Fruit fly (Drosophila melanogaster) whole organism, embryonic: ENCODE results near the gene Ypel.

Source experiments
- CG1024 ChIP-seq: fragments of 200-800 bp; sonication (Bioruptor generic); IDR thresholded peaks from 2 replicates; pipeline ENCODE4 v1.3.6; 2022; ENCODE audit warnings: missing biosample characterization, missing genetic modification characterization
- CG10267 ChIP-seq: fragments of 200-800 bp; sonication (Bioruptor generic); optimal IDR thresholded peaks from 2 replicates; lab custom pipeline; 2018; ENCODE audit warnings: missing biosample characterization, mild to moderate bottlenecking, missing genetic modification characterization, moderate library complexity
- CG10274 ChIP-seq: fragments of 200-800 bp; sonication (Bioruptor generic); optimal IDR thresholded peaks from 3 replicates; lab custom pipeline; 2017; ENCODE audit warnings: missing biosample characterization, mild to moderate bottlenecking, missing genetic modification characterization
- CG10321 ChIP-seq: fragments of 200-800 bp; sonication (Bioruptor generic); IDR thresholded peaks from 2 replicates; pipeline ENCODE4 v1.3.6; 2022; ENCODE audit warnings: missing biosample characterization, missing genetic modification characterization
- CG10431 ChIP-seq: fragments of 200-800 bp; sonication (Bioruptor generic); optimal IDR thresholded peaks from 3 replicates; lab custom pipeline; 2018; ENCODE audit warnings: missing biosample characterization, mild to moderate bottlenecking, missing genetic modification characterization
- CG10979 ChIP-seq: fragments of 200-800 bp; sonication (Bioruptor generic); optimal IDR thresholded peaks from 2 replicates; lab custom pipeline; 2018; ENCODE audit warnings: missing biosample characterization, mild to moderate bottlenecking, missing genetic modification characterization, moderate library complexity
- CG12942 ChIP-seq: fragments of 200-800 bp; sonication (Bioruptor generic); optimal IDR thresholded peaks from 3 replicates; lab custom pipeline; 2016; ENCODE audit warnings: missing biosample characterization, missing genetic modification characterization
- CG15073 ChIP-seq: fragments of 200-800 bp; sonication (Bioruptor generic); optimal IDR thresholded peaks from 2 replicates; lab custom pipeline; 2016; ENCODE audit warnings: missing biosample characterization, missing genetic modification characterization
- CG17359 ChIP-seq: fragments of 200-800 bp; sonication (Bioruptor generic); optimal IDR thresholded peaks from 3 replicates; lab custom pipeline; 2018; ENCODE audit warnings: missing biosample characterization, mild to moderate bottlenecking, missing genetic modification characterization, moderate library complexity
- CG18619 ChIP-seq: fragments of 200-800 bp; sonication (Bioruptor generic); optimal IDR thresholded peaks from 3 replicates; lab custom pipeline; 2017; ENCODE audit warnings: missing biosample characterization, mild to moderate bottlenecking, missing genetic modification characterization
- CG2875 ChIP-seq: fragments of 200-800 bp; sonication (Bioruptor generic); optimal IDR thresholded peaks from 2 replicates; lab custom pipeline; 2017; ENCODE audit warnings: missing biosample characterization, mild to moderate bottlenecking, missing genetic modification characterization, missing genetic modification reagents
- CG3163 ChIP-seq: fragments of 200-800 bp; sonication (Bioruptor generic); optimal IDR thresholded peaks from 3 replicates; lab custom pipeline; 2016; ENCODE audit warnings: missing biosample characterization, missing genetic modification characterization
- CG33557 ChIP-seq: fragments of 200-800 bp; sonication (Bioruptor generic); optimal IDR thresholded peaks from 2 replicates; lab custom pipeline; 2019; ENCODE audit warnings: missing biosample characterization, mild to moderate bottlenecking, missing genetic modification characterization, moderate library complexity
- CG3847 ChIP-seq: fragments of 200-800 bp; sonication (Bioruptor generic); IDR thresholded peaks from 2 replicates; pipeline ENCODE4 v1.3.6; 2022; ENCODE audit warnings: missing biosample characterization, missing genetic modification characterization
- CG4404 ChIP-seq: fragments of 200-800 bp; sonication (Bioruptor generic); IDR thresholded peaks from 2 replicates; pipeline ENCODE4 v1.3.6; 2022; ENCODE audit warnings: missing biosample characterization, missing genetic modification characterization
- CG5180 ChIP-seq: fragments of 200-800 bp; sonication (Bioruptor generic); optimal IDR thresholded peaks from 3 replicates; lab custom pipeline; 2017; ENCODE audit warnings: missing biosample characterization, missing genetic modification characterization, mild to moderate bottlenecking, moderate library complexity, missing genetic modification reagents
- CG7357 ChIP-seq: fragments of 200-800 bp; sonication (Bioruptor generic); IDR thresholded peaks from 3 replicates; pipeline ENCODE4 v1.3.6; 2022; ENCODE audit warnings: missing biosample characterization, missing genetic modification characterization
- CG7372 ChIP-seq: fragments of 200-800 bp; sonication (Bioruptor generic); IDR thresholded peaks from 2 replicates; pipeline ENCODE4 v1.3.6; 2022; ENCODE audit warnings: missing biosample characterization, missing genetic modification characterization
- CG7839 ChIP-seq: fragments of 200-800 bp; sonication (Bioruptor generic); optimal IDR thresholded peaks from 3 replicates; lab custom pipeline; 2018; ENCODE audit warnings: missing biosample characterization, mild to moderate bottlenecking, missing genetic modification characterization, moderate library complexity
- CG8388 ChIP-seq: fragments of 200-800 bp; sonication (Bioruptor generic); optimal IDR thresholded peaks from 2 replicates; lab custom pipeline; 2019; ENCODE audit warnings: missing biosample characterization, mild to moderate bottlenecking, missing genetic modification characterization, moderate library complexity
- D19B ChIP-seq: fragments of 200-800 bp; sonication (Bioruptor generic); optimal IDR thresholded peaks from 2 replicates; lab custom pipeline; 2017; ENCODE audit warnings: missing biosample characterization, mild to moderate bottlenecking, missing genetic modification characterization
- Dad ChIP-seq: fragments of 200-800 bp; sonication (Bioruptor generic); optimal IDR thresholded peaks from 3 replicates; lab custom pipeline; 2016; ENCODE audit warnings: missing biosample characterization, missing genetic modification characterization
- Ets97D ChIP-seq: fragments of 200-800 bp; sonication (Bioruptor generic); optimal IDR thresholded peaks from 3 replicates; lab custom pipeline; 2016; ENCODE audit warnings: missing biosample characterization, missing genetic modification characterization
- Hr78 ChIP-seq, 2 experiments: fragments of 200-800 bp in 1 of 2; fragments of >200 bp in 1 of 2; sonication (Bioruptor generic) in 1 of 2; optimal IDR thresholded peaks; 2 replicates each; lab custom pipeline; 2017 to 2019; ENCODE audit warnings: missing biosample characterization in 2 of 2, missing genetic modification characterization in 2 of 2, mild to moderate bottlenecking in 1 of 2, moderate library complexity in 1 of 2
- NC2α ChIP-seq: fragments of 200-800 bp; sonication (Bioruptor generic); optimal IDR thresholded peaks from 2 replicates; lab custom pipeline; 2016; ENCODE audit warnings: missing biosample characterization, missing genetic modification characterization
- NfI ChIP-seq: fragments of 200-800 bp; sonication (Bioruptor generic); optimal IDR thresholded peaks from 3 replicates; lab custom pipeline; 2018; ENCODE audit warnings: missing biosample characterization, mild to moderate bottlenecking, missing genetic modification characterization, moderate library complexity
- Pdp1 ChIP-seq, 2 experiments: fragments of 200-800 bp; sonication (Bioruptor generic); optimal IDR thresholded peaks; 3 replicates each; lab custom pipeline; 2016; ENCODE audit warnings: missing biosample characterization in 2 of 2, missing genetic modification characterization in 2 of 2, mild to moderate bottlenecking in 1 of 2, moderate library complexity in 1 of 2
- Sox102F ChIP-seq: fragments of 200-800 bp; sonication (Bioruptor generic); optimal IDR thresholded peaks from 2 replicates; lab custom pipeline; 2018; ENCODE audit warnings: missing biosample characterization, mild to moderate bottlenecking, missing genetic modification characterization, moderate library complexity
- Xrp1 ChIP-seq: fragments of 200-800 bp; sonication (Bioruptor generic); IDR thresholded peaks from 2 replicates; pipeline ENCODE4 v1.3.6; 2022; ENCODE audit warnings: missing biosample characterization, missing genetic modification characterization
- ab ChIP-seq: fragments of 200-800 bp; sonication (Bioruptor generic); optimal IDR thresholded peaks from 2 replicates; lab custom pipeline; 2016; ENCODE audit warnings: missing biosample characterization, missing genetic modification characterization
- abd-A ChIP-seq: fragments of 200-800 bp; sonication (Bioruptor generic); optimal IDR thresholded peaks from 3 replicates; lab custom pipeline; 2019; ENCODE audit warnings: missing biosample characterization, mild to moderate bottlenecking, missing genetic modification characterization, moderate library complexity
- ap ChIP-seq: fragments of 200-800 bp; sonication (Bioruptor generic); IDR thresholded peaks from 2 replicates; pipeline ENCODE4 v1.3.6; 2022; ENCODE audit warnings: missing biosample characterization, missing genetic modification characterization
- ase ChIP-seq: fragments of 200-800 bp; sonication (Bioruptor generic); IDR thresholded peaks from 3 replicates; pipeline ENCODE4 v1.3.6; 2022; ENCODE audit warnings: missing biosample characterization, missing genetic modification characterization
- caup ChIP-seq: fragments of 200-800 bp; sonication (Bioruptor generic); optimal IDR thresholded peaks from 3 replicates; lab custom pipeline; 2017; ENCODE audit warnings: missing biosample characterization, mild to moderate bottlenecking, missing genetic modification characterization, moderate library complexity; ENCODE audit not compliant: severe bottlenecking
- chif ChIP-seq, 2 experiments: fragments of 200-800 bp; sonication (Bioruptor generic); optimal IDR thresholded peaks; 3 replicates each; lab custom pipeline; 2016; ENCODE audit warnings: missing biosample characterization in 2 of 2, missing genetic modification characterization in 2 of 2
- chn ChIP-seq: fragments of 200-800 bp; sonication (Bioruptor generic); optimal IDR thresholded peaks from 2 replicates; lab custom pipeline; 2016; ENCODE audit warnings: missing biosample characterization, missing genetic modification characterization
- corto ChIP-seq: fragments of 200-800 bp; sonication (Bioruptor generic); optimal IDR thresholded peaks from 2 replicates; lab custom pipeline; 2016; ENCODE audit warnings: missing biosample characterization, mild to moderate bottlenecking, missing genetic modification characterization, moderate library complexity
- dati ChIP-seq: fragments of 200-800 bp; sonication (Bioruptor generic); IDR thresholded peaks from 2 replicates; pipeline ENCODE4 v1.3.6; 2022; ENCODE audit warnings: missing biosample characterization, missing genetic modification characterization
- emc ChIP-seq: fragments of 200-800 bp; sonication (Bioruptor generic); optimal IDR thresholded peaks from 2 replicates; lab custom pipeline; 2016; ENCODE audit warnings: missing biosample characterization, missing genetic modification characterization
- gem ChIP-seq: fragments of 200-800 bp; sonication (Bioruptor generic); optimal IDR thresholded peaks from 2 replicates; lab custom pipeline; 2019; ENCODE audit warnings: missing biosample characterization, mild to moderate bottlenecking, missing genetic modification characterization, moderate library complexity
- gsb ChIP-seq: fragments of 200-800 bp; sonication (Bioruptor generic); IDR thresholded peaks from 2 replicates; pipeline ENCODE4 v1.3.6; 2022; ENCODE audit warnings: missing biosample characterization, missing genetic modification characterization
- jumu ChIP-seq: fragments of 200-800 bp; sonication (Bioruptor generic); optimal IDR thresholded peaks from 3 replicates; lab custom pipeline; 2016; ENCODE audit warnings: missing biosample characterization, missing genetic modification characterization
- lbe ChIP-seq: fragments of 200-800 bp; sonication (Bioruptor generic); optimal IDR thresholded peaks from 2 replicates; lab custom pipeline; 2016; ENCODE audit warnings: missing biosample characterization, mild to moderate bottlenecking, missing genetic modification characterization
- nau ChIP-seq: fragments of 200-800 bp; sonication (Bioruptor generic); optimal IDR thresholded peaks from 3 replicates; lab custom pipeline; 2017; ENCODE audit warnings: missing biosample characterization, mild to moderate bottlenecking, missing genetic modification characterization, missing genetic modification reagents
- rib ChIP-seq: fragments of 200-800 bp; sonication (Bioruptor generic); IDR thresholded peaks from 2 replicates; pipeline ENCODE4 v1.3.6; 2022; ENCODE audit warnings: missing biosample characterization, missing genetic modification characterization
- tap ChIP-seq: fragments of 200-800 bp; optimal IDR thresholded peaks from 3 replicates; lab custom pipeline; 2019; ENCODE audit warnings: missing biosample characterization, mild to moderate bottlenecking, missing genetic modification characterization, moderate library complexity
- tio ChIP-seq: fragments of 200-800 bp; sonication (Bioruptor generic); optimal IDR thresholded peaks from 2 replicates; lab custom pipeline; 2017; ENCODE audit warnings: missing biosample characterization, missing genetic modification characterization, inconsistent platforms
- toy ChIP-seq: fragments of 200-800 bp; sonication (Bioruptor generic); IDR thresholded peaks from 2 replicates; pipeline ENCODE4 v1.3.6; 2022; ENCODE audit warnings: missing biosample characterization, missing genetic modification characterization
- zf30C ChIP-seq: fragments of 200-800 bp; sonication (Bioruptor generic); optimal IDR thresholded peaks from 3 replicates; lab custom pipeline; 2018; ENCODE audit warnings: missing biosample characterization, mild to moderate bottlenecking, missing genetic modification characterization

Ypel gene

DNA sequence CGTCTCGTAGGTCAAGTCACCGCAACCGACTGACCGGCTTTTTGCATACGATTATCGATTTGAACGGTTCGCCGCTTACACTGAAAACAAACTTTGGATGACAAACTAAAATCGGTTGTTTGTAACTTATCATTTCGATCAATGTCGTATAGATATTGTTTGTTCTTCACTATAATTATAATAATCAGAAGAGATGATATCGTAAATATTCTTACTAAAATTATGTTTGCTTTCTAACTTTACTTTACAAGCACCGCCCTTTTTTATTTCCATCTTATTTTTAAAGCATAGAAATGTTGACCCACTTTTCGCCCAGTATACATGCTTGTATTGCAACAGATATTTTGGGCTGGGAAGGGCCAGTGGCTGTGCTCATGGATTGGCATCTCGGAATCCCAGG is 20.9 kb upstream of the Ypel start, which contains the start of gene CG2961 (continued):
- TF ChIP-seq ase (0 out of 3 replicates have a peak, but pooled peaks have one; percentile 8), dati (GFP tag; lab: Robert Waterston, UW) (no peak), tap (tag; lab: Kevin White, UChicago) (peak; percentile 50), gem (peak; percentile 59), CG2875 (no peak), NfI (GFP tag; lab: Kevin White, UChicago) (peak; percentile 2), CG17359 (tag; lab: Kevin White, UChicago) (peak; percentile 45), CG15073 (GFP tag; lab: Kevin White, UChicago) (no peak), CG33557 (no peak), CG7839 (tag; lab: Kevin White, UChicago) (peak; percentile 22), Xrp1 (peak; percentile 34; the same call in 1 of the 2 replicates), CG10979 (tag; lab: Kevin White, UChicago) (peak; percentile 25), Pdp1 (GFP tag; optimal IDR thresholded peaks at IDR 0.05; lab: Kevin White, UChicago) (no peak), ap (GFP tag; lab: Robert Waterston, UW) (peak; percentile 38; the same call in 1 of the 2 replicates), CG8388 (GFP tag; lab: Kevin White, UChicago) (peak; percentile 1), nau (GFP tag; lab: Kevin White, UChicago) (peak; percentile 8), Dad (GFP tag; lab: Kevin White, UChicago) (no peak)
- TF ChIP-seq, all 482 proteins: peak for 72

- TF ChIP-seq jumu (GFP tag; lab: Kevin White, UChicago): peak; percentile 28
- peak; percentile 60 for TF ChIP-seq CG5180 (GFP tag; lab: Kevin White, UChicago)
- peak; percentile 78 for TF ChIP-seq CG18619 (GFP tag; lab: Kevin White, UChicago)
- 0 out of 3 replicates have a peak, but pooled peaks have one; percentile 40 for TF ChIP-seq CG7357 (GFP tag; lab: Robert Waterston, UW)
- peak; percentile 17 for TF ChIP-seq CG10274 (GFP tag; lab: Kevin White, UChicago)
- no peak for TF ChIP-seq lbe (GFP tag; lab: Kevin White, UChicago)
- TF ChIP-seq Hr78 (GFP tag; optimal IDR thresholded peaks at IDR 0.05; lab: Kevin White, UChicago): no peak
- peak; percentile 30; the same call in 1 of the 2 replicates for TF ChIP-seq CG7372
- TF ChIP-seq D19B: no peak
- TF ChIP-seq CG12942 (GFP tag; lab: Kevin White, UChicago): peak; percentile 49
- TF ChIP-seq tio: peak; percentile 74
- 0 out of 2 replicates have a peak, but pooled peaks have one; percentile 23 for TF ChIP-seq gsb (GFP tag; lab: Robert Waterston, UW)
- peak; percentile 39 for TF ChIP-seq abd-A (tag; lab: Kevin White, UChicago)
- TF ChIP-seq emc (GFP tag; lab: Kevin White, UChicago): no peak
- no peak for TF ChIP-seq toy (GFP tag; lab: Robert Waterston, UW)
- TF ChIP-seq CG3163 (GFP tag; lab: Kevin White, UChicago): no peak
- TF ChIP-seq CG10431 (GFP tag; lab: Kevin White, UChicago): no peak
- TF ChIP-seq Sox102F (GFP tag; lab: Kevin White, UChicago): peak; percentile 92
- peak; percentile 82 for TF ChIP-seq NfI (GFP tag; lab: Kevin White, UChicago)
- no peak for TF ChIP-seq NC2α (GFP tag; lab: Kevin White, UChicago)
- peak; percentile 26 for TF ChIP-seq caup (GFP tag; lab: Kevin White, UChicago)
- no peak for TF ChIP-seq CG4404 (GFP tag; lab: Robert Waterston, UW)
- TF ChIP-seq chn: peak; percentile 56
- TF ChIP-seq zf30C: no peak
- no peak for TF ChIP-seq corto
- peak; percentile 54 to 60 for TF ChIP-seq chif (GFP tag; optimal IDR thresholded peaks at IDR 0.05; lab: Kevin White, UChicago)
- TF ChIP-seq CG3847: peak; percentile 50; the same call in 1 of the 2 replicates
- no peak for TF ChIP-seq ab (GFP tag; lab: Kevin White, UChicago)
- TF ChIP-seq Ets97D (GFP tag; lab: Kevin White, UChicago): no peak
- TF ChIP-seq CG10267 (tag; lab: Kevin White, UChicago): peak; percentile 58
- peak; percentile 51; the same call in 1 of the 2 replicates for TF ChIP-seq CG10321
- TF ChIP-seq rib (GFP tag; lab: Robert Waterston, UW): no peak
- no peak for TF ChIP-seq CG1024 (GFP tag; lab: Robert Waterston, UW)
These were observed 20.3 kb upstream of the Ypel start for dm6 chrX:10232497-10232896.
